Fruit fly (Drosophila melanogaster): ENCODE data around the gene CG3164.

Gene CG3164

DNA sequence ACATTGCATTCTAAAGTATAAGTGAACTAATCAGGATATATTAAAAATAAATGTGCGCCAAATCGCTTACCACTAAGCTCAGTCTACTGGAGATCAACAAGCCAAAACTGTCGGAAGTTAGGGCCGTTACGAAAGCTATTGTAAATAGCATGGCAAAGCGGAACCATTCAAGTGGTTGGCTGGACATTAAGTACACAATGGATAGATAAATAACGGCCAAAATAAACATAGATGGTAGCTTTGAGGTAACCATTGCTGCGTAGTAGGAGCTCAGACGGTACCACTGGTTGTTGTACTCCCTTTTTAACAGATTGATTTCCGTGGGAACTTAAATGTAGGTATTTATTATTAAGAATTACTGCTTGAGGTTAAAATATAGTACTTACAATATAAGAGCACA is 12.8 kb downstream of the CG3164 start (continued):
- no peak for TF ChIP-seq Ets97D (GFP tag; optimal IDR thresholded peaks at IDR 0.05)
- no peak for TF ChIP-seq trh (GFP tag; optimal IDR thresholded peaks at IDR 0.05)
- TF ChIP-seq CG9215 (GFP tag; IDR thresholded peaks at IDR 0.05): no peak
- no peak for TF ChIP-seq fru (optimal IDR thresholded peaks at IDR 0.05)
- peak; percentile 10 for TF ChIP-seq CG1647 (GFP tag; optimal IDR thresholded peaks at IDR 0.05)
- peak; percentile 32 for TF ChIP-seq Meics (GFP tag; optimal IDR thresholded peaks at IDR 0.05)
- no peak for TF ChIP-seq CG16779 (GFP tag; IDR thresholded peaks at IDR 0.05)
- TF ChIP-seq CG3407 (GFP tag; optimal IDR thresholded peaks at IDR 0.05): peak; percentile 54
- TF ChIP-seq CG12071 (GFP tag; optimal IDR thresholded peaks at IDR 0.05): peak; percentile 67
- TF ChIP-seq CG15696 (tag; optimal IDR thresholded peaks at IDR 0.05): no peak
- no peak for TF ChIP-seq aop (GFP tag; IDR thresholded peaks at IDR 0.05)
- TF ChIP-seq CG30431 (GFP tag; optimal IDR thresholded peaks at IDR 0.05): no peak
- no peak for TF ChIP-seq CG6272 (GFP tag; IDR thresholded peaks at IDR 0.05)
- no peak for TF ChIP-seq CG14441 (GFP tag; IDR thresholded peaks at IDR 0.05)
- 0 out of 2 replicates have a peak, but pooled peaks have one; percentile 10 for TF ChIP-seq gsb (GFP tag; IDR thresholded peaks at IDR 0.05)
- no peak for TF ChIP-seq Stat92E (GFP tag; optimal IDR thresholded peaks at IDR 0.05)
- peak; percentile 85 for TF ChIP-seq Med (GFP tag)
- no peak for TF ChIP-seq peb (GFP tag; IDR thresholded peaks at IDR 0.05)
- no peak for TF ChIP-seq CG31365 (tag; optimal IDR thresholded peaks at IDR 0.05)
- TF ChIP-seq CG10267 (tag; optimal IDR thresholded peaks at IDR 0.05): no peak
- TF ChIP-seq NfI (GFP tag; optimal IDR thresholded peaks at IDR 0.05): peak; percentile 13
- TF ChIP-seq CG7745 (tag; optimal IDR thresholded peaks at IDR 0.05): no peak
- no peak for TF ChIP-seq hth (optimal IDR thresholded peaks at IDR 0.05)
- peak; percentile 63 for TF ChIP-seq HLHmδ (GFP tag; optimal IDR thresholded peaks at IDR 0.05)
- no peak for TF ChIP-seq CG10366 (GFP tag; IDR thresholded peaks at IDR 0.05)
- peak; percentile 40; the same call in 1 of the 2 replicates for TF ChIP-seq Rfx (GFP tag; IDR thresholded peaks at IDR 0.05)
- no peak for TF ChIP-seq her (GFP tag; optimal IDR thresholded peaks at IDR 0.05)
- no peak for TF ChIP-seq CG12744 (GFP tag; optimal IDR thresholded peaks at IDR 0.05)
- no peak for TF ChIP-seq Aef1 (GFP tag; IDR thresholded peaks at IDR 0.05)
- no peak for TF ChIP-seq Myb (GFP tag; optimal IDR thresholded peaks at IDR 0.05)
- TF ChIP-seq CG8359 (GFP tag; optimal IDR thresholded peaks at IDR 0.05; ENCODE audit: borderline replicate concordance): no peak
- no peak for TF ChIP-seq Hmx (GFP tag; optimal IDR thresholded peaks at IDR 0.05)
- no peak for TF ChIP-seq Poxn (GFP tag; IDR thresholded peaks at IDR 0.05)
- TF ChIP-seq CTCF (GFP tag; optimal IDR thresholded peaks at IDR 0.05): peak; percentile 16
- TF ChIP-seq jing (GFP tag; optimal IDR thresholded peaks at IDR 0.05): no peak
- no peak for TF ChIP-seq Eip74EF (GFP tag; optimal IDR thresholded peaks at IDR 0.05)
- no peak for TF ChIP-seq CG11093 (GFP tag; IDR thresholded peaks at IDR 0.05)
- peak; percentile 62; the same call in 1 of the 2 replicates for TF ChIP-seq sob (GFP tag; IDR thresholded peaks at IDR 0.05)
- no peak for TF ChIP-seq CG11696 (GFP tag; IDR thresholded peaks at IDR 0.05)
- no peak for TF ChIP-seq CG17612 (GFP tag; IDR thresholded peaks at IDR 0.05)
- peak; percentile 66 for TF ChIP-seq sens (GFP tag)
- TF ChIP-seq inv (GFP tag; IDR thresholded peaks at IDR 0.05; ENCODE audit: partially characterized antibody): no peak
- TF ChIP-seq slou (GFP tag; optimal IDR thresholded peaks at IDR 0.05): no peak
- TF ChIP-seq CG14965 (GFP tag; optimal IDR thresholded peaks at IDR 0.05; ENCODE audit: borderline replicate concordance): no peak
- no peak for TF ChIP-seq Kr (GFP tag; optimal IDR thresholded peaks at IDR 0.05)
- TF ChIP-seq slp2 (GFP tag; optimal IDR thresholded peaks at IDR 0.05): no peak
- no peak for TF ChIP-seq tio (GFP tag; optimal IDR thresholded peaks at IDR 0.05)
- no peak for TF ChIP-seq sqz (GFP tag; optimal IDR thresholded peaks at IDR 0.05)
- no peak for TF ChIP-seq H2.0 (GFP tag; IDR thresholded peaks at IDR 0.05)
- TF ChIP-seq knrl (GFP tag; IDR thresholded peaks at IDR 0.05; ENCODE audit: partially characterized antibody): no peak
- no peak for TF ChIP-seq CG12155 (GFP tag; optimal IDR thresholded peaks at IDR 0.05)
- no peak for TF ChIP-seq Taf1 (GFP tag; IDR thresholded peaks at IDR 0.05)
- TF ChIP-seq CG4328 (GFP tag; optimal IDR thresholded peaks at IDR 0.05): no peak
- TF ChIP-seq Dad (GFP tag; optimal IDR thresholded peaks at IDR 0.05): no peak

All from whole organism, embryonic.